Fruit fly (Drosophila melanogaster) whole organism, embryonic: ENCODE results near the gene RpL18.

ENCODE experiments used
- ATbp ChIP-seq: fragments of 200-800 bp; sonication (Bioruptor generic); optimal IDR thresholded peaks from 2 replicates; lab custom pipeline; 2017; ENCODE audit warnings: missing biosample characterization, mild to moderate bottlenecking, missing genetic modification characterization, missing genetic modification reagents
- Atf6 ChIP-seq: fragments of 200-800 bp; sonication (Bioruptor generic); IDR thresholded peaks from 2 replicates; pipeline ENCODE4 v1.3.6; 2022; ENCODE audit warnings: missing biosample characterization, missing genetic modification characterization
- CG10366 ChIP-seq: fragments of 200-800 bp; sonication (Bioruptor generic); IDR thresholded peaks from 2 replicates; pipeline ENCODE4 v1.3.6; 2022; ENCODE audit warnings: missing biosample characterization, missing genetic modification characterization
- CG10543 ChIP-seq: fragments of 200-800 bp; sonication (Bioruptor generic); optimal IDR thresholded peaks from 3 replicates; lab custom pipeline; 2017; ENCODE audit warnings: missing biosample characterization, mild to moderate bottlenecking, missing genetic modification characterization, moderate library complexity
- CG11456 ChIP-seq: fragments of 200-800 bp; sonication (Bioruptor generic); IDR thresholded peaks from 3 replicates; pipeline ENCODE4 v1.3.6; 2022; ENCODE audit warnings: missing biosample characterization, missing genetic modification characterization
- CG11695 ChIP-seq: fragments of 200-800 bp; sonication (Bioruptor generic); IDR thresholded peaks from 3 replicates; pipeline ENCODE4 v1.3.6; 2022; ENCODE audit warnings: missing biosample characterization, missing genetic modification characterization
- CG12104 ChIP-seq: fragments of 200-800 bp; sonication (Bioruptor generic); optimal IDR thresholded peaks from 3 replicates; lab custom pipeline; 2016; ENCODE audit warnings: missing biosample characterization, missing genetic modification characterization
- CG14014 ChIP-seq: fragments of 200-800 bp; sonication (Bioruptor generic); IDR thresholded peaks from 2 replicates; pipeline ENCODE4 v1.3.6; 2022; ENCODE audit warnings: missing biosample characterization, missing genetic modification characterization
- CG15073 ChIP-seq: fragments of 200-800 bp; sonication (Bioruptor generic); optimal IDR thresholded peaks from 2 replicates; lab custom pipeline; 2016; ENCODE audit warnings: missing biosample characterization, missing genetic modification characterization
- CG1529 ChIP-seq: fragments of 200-800 bp; sonication (Bioruptor generic); optimal IDR thresholded peaks from 3 replicates; lab custom pipeline; 2018; ENCODE audit warnings: missing biosample characterization, missing genetic modification characterization
- CG1647 ChIP-seq: fragments of 200-800 bp; sonication (Bioruptor generic); optimal IDR thresholded peaks from 3 replicates; lab custom pipeline; 2016; ENCODE audit warnings: missing biosample characterization, missing genetic modification characterization
- CG17328 ChIP-seq: fragments of 200-800 bp; sonication (Bioruptor generic); IDR thresholded peaks from 2 replicates; pipeline ENCODE4 v1.3.6; 2022; ENCODE audit warnings: missing biosample characterization, missing genetic modification characterization
- CG1792 ChIP-seq: fragments of 200-800 bp; sonication (Bioruptor generic); optimal IDR thresholded peaks from 2 replicates; lab custom pipeline; 2016; ENCODE audit warnings: missing biosample characterization, missing genetic modification characterization
- CG18262 ChIP-seq: fragments of 200-800 bp; optimal IDR thresholded peaks from 3 replicates; lab custom pipeline; 2019; ENCODE audit warnings: missing biosample characterization, mild to moderate bottlenecking, missing genetic modification characterization, moderate library complexity
- CG18619 ChIP-seq: fragments of 200-800 bp; sonication (Bioruptor generic); optimal IDR thresholded peaks from 3 replicates; lab custom pipeline; 2017; ENCODE audit warnings: missing biosample characterization, mild to moderate bottlenecking, missing genetic modification characterization
- CG32772 ChIP-seq: fragments of 200-800 bp; sonication (Bioruptor generic); IDR thresholded peaks from 2 replicates; pipeline ENCODE4 v1.3.6; 2022; ENCODE audit warnings: missing biosample characterization, missing genetic modification characterization
- CG34224 ChIP-seq: fragments of 200-800 bp; sonication (Bioruptor generic); IDR thresholded peaks from 3 replicates; pipeline ENCODE4 v1.3.6; 2022; ENCODE audit warnings: missing biosample characterization, missing genetic modification characterization; ENCODE audit not compliant: partially characterized antibody
- CG3838 ChIP-seq: fragments of 200-800 bp; sonication (Bioruptor generic); optimal IDR thresholded peaks from 3 replicates; lab custom pipeline; 2016; ENCODE audit warnings: missing biosample characterization, missing genetic modification characterization
- CG4328 ChIP-seq: fragments of 200-800 bp; sonication (Bioruptor generic); optimal IDR thresholded peaks from 3 replicates; lab custom pipeline; 2017; ENCODE audit warnings: missing biosample characterization, missing genetic modification reagents, missing genetic modification characterization
- CG7556 ChIP-seq: fragments of 200-800 bp; sonication (Bioruptor generic); optimal IDR thresholded peaks from 2 replicates; lab custom pipeline; 2017; ENCODE audit warnings: missing biosample characterization, mild to moderate bottlenecking, missing genetic modification characterization
- CG7839 ChIP-seq: fragments of 200-800 bp; sonication (Bioruptor generic); optimal IDR thresholded peaks from 3 replicates; lab custom pipeline; 2018; ENCODE audit warnings: missing biosample characterization, mild to moderate bottlenecking, missing genetic modification characterization, moderate library complexity
- CG7987 ChIP-seq: fragments of 200-800 bp; sonication (Bioruptor generic); optimal IDR thresholded peaks from 2 replicates; lab custom pipeline; 2018; ENCODE audit warnings: missing biosample characterization, mild to moderate bottlenecking, missing genetic modification characterization, moderate library complexity
- CG8281 ChIP-seq: fragments of 200-800 bp; sonication (Bioruptor generic); optimal IDR thresholded peaks from 2 replicates; lab custom pipeline; 2018; ENCODE audit warnings: missing biosample characterization, mild to moderate bottlenecking, missing genetic modification characterization, moderate library complexity
- CG8944 ChIP-seq: fragments of 200-800 bp; sonication (Bioruptor generic); optimal IDR thresholded peaks from 3 replicates; lab custom pipeline; 2016; ENCODE audit warnings: missing biosample characterization, missing genetic modification characterization
- CG9932 ChIP-seq: fragments of 200-800 bp; sonication (Bioruptor generic); IDR thresholded peaks from 2 replicates; pipeline ENCODE4 v1.3.6; 2022; ENCODE audit warnings: missing biosample characterization, missing genetic modification characterization
- Gug ChIP-seq: fragments of 200-800 bp; sonication (Bioruptor generic); IDR thresholded peaks from 4 replicates; pipeline ENCODE4 v1.3.6; 2022; ENCODE audit warnings: missing biosample characterization, missing genetic modification characterization
- H2.0 ChIP-seq: fragments of 200-800 bp; sonication (Bioruptor generic); IDR thresholded peaks from 2 replicates; pipeline ENCODE4 v1.3.6; 2022; ENCODE audit warnings: missing biosample characterization, missing genetic modification characterization
- HHEX ChIP-seq: fragments of 200-800 bp; sonication (Bioruptor generic); optimal IDR thresholded peaks from 3 replicates; lab custom pipeline; 2017; ENCODE audit warnings: missing biosample characterization, mild to moderate bottlenecking, missing genetic modification characterization, missing genetic modification reagents
- Meics ChIP-seq: fragments of 200-800 bp; sonication (Bioruptor generic); optimal IDR thresholded peaks from 2 replicates; lab custom pipeline; 2017; ENCODE audit warnings: missing biosample characterization, mild to moderate bottlenecking, missing genetic modification characterization
- Side ChIP-seq: fragments of 200-800 bp; sonication (Bioruptor generic); optimal IDR thresholded peaks from 2 replicates; lab custom pipeline; 2016; ENCODE audit warnings: missing biosample characterization, missing genetic modification characterization
- ap ChIP-seq: fragments of 200-800 bp; sonication (Bioruptor generic); IDR thresholded peaks from 2 replicates; pipeline ENCODE4 v1.3.6; 2022; ENCODE audit warnings: missing biosample characterization, missing genetic modification characterization
- ash1 ChIP-seq: fragments of 200-800 bp; sonication (Bioruptor generic); optimal IDR thresholded peaks from 2 replicates; lab custom pipeline; 2018; ENCODE audit warnings: missing biosample characterization, mild to moderate bottlenecking, missing genetic modification characterization
- bowl ChIP-seq: fragments of 200-800 bp; sonication (Bioruptor generic); IDR thresholded peaks from 2 replicates; pipeline ENCODE4 v1.3.6; 2022; ENCODE audit warnings: missing biosample characterization, missing genetic modification characterization
- dm ChIP-seq: fragments of 200-800 bp; sonication (Bioruptor generic); optimal IDR thresholded peaks from 3 replicates; lab custom pipeline; 2016; ENCODE audit warnings: missing biosample characterization, missing genetic modification characterization
- gce ChIP-seq: fragments of 200-800 bp; sonication (Bioruptor generic); IDR thresholded peaks from 3 replicates; pipeline ENCODE4 v1.3.6; 2022; ENCODE audit warnings: missing biosample characterization, missing genetic modification characterization
- gfzf ChIP-seq: fragments of 200-800 bp; sonication (Bioruptor generic); optimal IDR thresholded peaks from 2 replicates; lab custom pipeline; 2016; ENCODE audit warnings: missing biosample characterization, mild to moderate bottlenecking, missing genetic modification characterization, moderate library complexity
- gt ChIP-seq: fragments of 200-800 bp; sonication (Bioruptor generic); IDR thresholded peaks from 2 replicates; pipeline ENCODE4 v1.3.6; 2022; ENCODE audit warnings: missing biosample characterization, missing genetic modification characterization
- hkb ChIP-seq, 2 experiments: fragments of 200-800 bp in 1 of 2; fragments of >200 bp in 1 of 2; sonication (Bioruptor generic) in 1 of 2; IDR thresholded peaks in 1 of 2; optimal IDR thresholded peaks in 1 of 2; 2 replicates each; pipeline versions ENCODE4 v1.3.6 to Lab custom; 2017 to 2022; ENCODE audit warnings: missing biosample characterization in 1 of 2, missing genetic modification characterization in 1 of 2
- kni ChIP-seq: fragments of 200-800 bp; sonication (Bioruptor generic); optimal IDR thresholded peaks from 3 replicates; lab custom pipeline; 2017; ENCODE audit warnings: mild to moderate bottlenecking, missing biosample characterization, missing genetic modification reagents, missing genetic modification characterization
- lilli ChIP-seq: fragments of 200-800 bp; sonication (Bioruptor generic); optimal IDR thresholded peaks from 3 replicates; lab custom pipeline; 2016; ENCODE audit warnings: missing biosample characterization, missing genetic modification characterization
- lmd ChIP-seq: fragments of 200-800 bp; sonication (Bioruptor generic); IDR thresholded peaks from 2 replicates; pipeline ENCODE4 v1.3.6; 2022; ENCODE audit warnings: missing biosample characterization, missing genetic modification characterization
- mam ChIP-seq: fragments of 200-800 bp; sonication (Bioruptor generic); optimal IDR thresholded peaks from 3 replicates; lab custom pipeline; 2016; ENCODE audit warnings: missing biosample characterization, missing genetic modification characterization
- prd ChIP-seq, 3 experiments: fragments of >200 bp in 2 of 3; fragments of 200-800 bp in 1 of 3; sonication (Bioruptor generic) in 1 of 3; optimal IDR thresholded peaks in 2 of 3; IDR thresholded peaks in 1 of 3; 2 replicates in 2 of 3; 3 replicates in 1 of 3; pipeline versions ENCODE4 v1.3.6 to Lab custom; 2017 to 2022; ENCODE audit warnings: missing biosample characterization in 1 of 3, missing genetic modification characterization in 1 of 3
- psq ChIP-seq: fragments of 200-800 bp; sonication (Bioruptor generic); optimal IDR thresholded peaks from 2 replicates; lab custom pipeline; 2017; ENCODE audit warnings: missing biosample characterization, missing genetic modification characterization
- sens ChIP-seq: fragments of 200-800 bp; sonication (Bioruptor generic); peaks from one replicate; lab custom pipeline; 2016; ENCODE audit warnings: missing biosample characterization, missing genetic modification characterization
- stwl ChIP-seq: fragments of 200-800 bp; sonication (Bioruptor generic); optimal IDR thresholded peaks from 3 replicates; lab custom pipeline; 2018; ENCODE audit warnings: missing biosample characterization, mild to moderate bottlenecking, missing genetic modification characterization, moderate library complexity
- ttk ChIP-seq: fragments of 200-800 bp; sonication (Bioruptor generic); IDR thresholded peaks from 2 replicates; pipeline ENCODE4 v2.1.2; 2022; ENCODE audit warnings: missing biosample characterization, missing genetic modification characterization
- tup ChIP-seq: fragments of 200-800 bp; sonication (Bioruptor generic); optimal IDR thresholded peaks from 2 replicates; lab custom pipeline; 2016; ENCODE audit warnings: missing biosample characterization, mild to moderate bottlenecking, missing genetic modification characterization, moderate library complexity
- tx ChIP-seq: fragments of 200-800 bp; sonication (Bioruptor generic); optimal IDR thresholded peaks from 2 replicates; lab custom pipeline; 2016; ENCODE audit warnings: missing biosample characterization, missing genetic modification characterization
- zf30C ChIP-seq: fragments of 200-800 bp; sonication (Bioruptor generic); optimal IDR thresholded peaks from 3 replicates; lab custom pipeline; 2018; ENCODE audit warnings: missing biosample characterization, mild to moderate bottlenecking, missing genetic modification characterization

The RpL18 gene

DNA sequence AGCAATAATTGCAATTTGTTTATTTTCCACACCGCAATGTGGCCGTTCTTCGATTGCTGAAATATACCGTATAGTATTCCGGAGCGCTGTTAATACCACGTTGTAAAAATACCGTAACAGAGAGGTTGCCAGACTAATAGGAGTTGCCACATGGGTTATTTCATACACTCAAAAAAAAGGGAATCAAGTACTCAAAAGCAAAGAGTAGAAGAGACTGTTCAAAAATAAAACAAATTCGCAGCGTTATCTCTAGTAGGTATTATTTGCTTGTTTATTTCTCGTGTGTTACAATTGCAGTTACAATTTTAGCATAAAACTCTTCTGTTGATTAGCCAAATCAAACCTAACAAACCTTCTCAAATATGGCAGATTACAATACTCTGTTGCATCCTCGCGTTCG, 9.3 kb upstream of the RpL18 start, which contains the start of gene MED4 (continued):
- peak; percentile 30; the same call in 1 of the 2 replicates for TF ChIP-seq ap
- TF ChIP-seq prd (optimal IDR thresholded peaks at IDR 0.05; lab: Kevin White, UChicago) = no peak
- peak; percentile 80 for TF ChIP-seq prd (GFP tag; IDR thresholded peaks at IDR 0.05; lab: Robert Waterston, UW)
- no peak for TF ChIP-seq hkb (optimal IDR thresholded peaks at IDR 0.05; lab: Kevin White, UChicago)
- TF ChIP-seq hkb (GFP tag; IDR thresholded peaks at IDR 0.05; lab: Robert Waterston, UW) = peak; percentile 83
- peak; percentile 18 for TF ChIP-seq CG8281 (tag; lab: Kevin White, UChicago)
- TF ChIP-seq Atf6 (GFP tag; lab: Robert Waterston, UW) = peak; percentile 78
- peak; percentile 57 for TF ChIP-seq CG12104
- peak; percentile 80 for TF ChIP-seq CG9932 (GFP tag; lab: Robert Waterston, UW)
- TF ChIP-seq ttk (GFP tag; lab: Robert Waterston, UW) = peak; percentile 82
- peak; percentile 82 for TF ChIP-seq CG14014 (GFP tag; lab: Robert Waterston, UW)
- peak; percentile 81 for TF ChIP-seq CG10366 (GFP tag; lab: Robert Waterston, UW)
- TF ChIP-seq HHEX (GFP tag; lab: Kevin White, UChicago) = peak; percentile 71
- peak; percentile 18; the same call in 1 of the 3 replicates for TF ChIP-seq CG34224
- TF ChIP-seq CG8944 = peak; percentile 87
- peak; percentile 16 for TF ChIP-seq CG15073 (GFP tag; lab: Kevin White, UChicago)
- peak; percentile 25 for TF ChIP-seq CG10543 (GFP tag; lab: Kevin White, UChicago)
- peak; percentile 76 for TF ChIP-seq stwl (tag; lab: Kevin White, UChicago)
- peak; percentile 89 for TF ChIP-seq lilli (GFP tag; lab: Kevin White, UChicago)
- peak; percentile 28 for TF ChIP-seq tup (GFP tag; lab: Kevin White, UChicago)
- TF ChIP-seq gfzf = peak; percentile 96
- TF ChIP-seq mam (GFP tag; lab: Kevin White, UChicago) = peak; percentile 91
- peak; percentile 83 for TF ChIP-seq lmd (GFP tag; lab: Robert Waterston, UW)
- peak; percentile 65 for TF ChIP-seq CG7987
- peak; percentile 64; the same call in 3 of the 4 replicates for TF ChIP-seq Gug (GFP tag; lab: Robert Waterston, UW)
- 0 out of 3 replicates have a peak, but pooled peaks have one; percentile 52 for TF ChIP-seq gce (GFP tag; lab: Robert Waterston, UW)
- TF ChIP-seq zf30C (GFP tag; lab: Kevin White, UChicago) = peak; percentile 97
- peak; percentile 54; the same call in 1 of the 2 replicates for TF ChIP-seq bowl
- TF ChIP-seq ATbp (GFP tag; lab: Kevin White, UChicago) = no peak
- peak; percentile 90 for TF ChIP-seq Side (GFP tag; lab: Kevin White, UChicago)
- TF ChIP-seq tx (GFP tag; lab: Kevin White, UChicago) = peak; percentile 82
- TF ChIP-seq ash1 (GFP tag; lab: Kevin White, UChicago) = no peak
- TF ChIP-seq dm (GFP tag; lab: Kevin White, UChicago) = peak; percentile 88
- TF ChIP-seq CG3838 (GFP tag; lab: Kevin White, UChicago) = peak; percentile 40
- peak; percentile 72 for TF ChIP-seq H2.0 (GFP tag; lab: Robert Waterston, UW)
- peak; percentile 73 for TF ChIP-seq CG17328
- TF ChIP-seq CG18262 (tag; lab: Kevin White, UChicago) = peak; percentile 61
- TF ChIP-seq CG32772 (GFP tag; lab: Robert Waterston, UW) = peak; percentile 52
- TF ChIP-seq psq (GFP tag; lab: Kevin White, UChicago) = peak; percentile 11
- peak; percentile 33 for TF ChIP-seq CG1529 (GFP tag; lab: Kevin White, UChicago)
- peak; percentile 62 for TF ChIP-seq CG7556 (GFP tag; lab: Kevin White, UChicago)
- peak; percentile 79 for TF ChIP-seq Meics (GFP tag; lab: Kevin White, UChicago)
- peak; percentile 13; the same call in 1 of the 2 replicates for TF ChIP-seq gt (GFP tag; lab: Robert Waterston, UW)
- TF ChIP-seq CG1647 (GFP tag; lab: Kevin White, UChicago) = peak; percentile 56
- TF ChIP-seq CG18619 (GFP tag; lab: Kevin White, UChicago) = peak; percentile 50
- peak; percentile 74; the same call in 2 of the 3 replicates for TF ChIP-seq CG11695 (GFP tag; lab: Robert Waterston, UW)
- TF ChIP-seq sens (GFP tag; lab: Kevin White, UChicago) = peak; percentile 97
- TF ChIP-seq CG1792 (GFP tag; lab: Kevin White, UChicago) = peak; percentile 58
- no peak for TF ChIP-seq kni (GFP tag; lab: Kevin White, UChicago)
- peak; percentile 77 for TF ChIP-seq CG7839 (tag; lab: Kevin White, UChicago)
- TF ChIP-seq CG11456 (GFP tag; lab: Robert Waterston, UW) = peak; percentile 85
- no peak for TF ChIP-seq CG4328 (GFP tag; lab: Kevin White, UChicago)
